Worm (Caenorhabditis elegans): ENCODE data around the gene letm-1.

DNA sequence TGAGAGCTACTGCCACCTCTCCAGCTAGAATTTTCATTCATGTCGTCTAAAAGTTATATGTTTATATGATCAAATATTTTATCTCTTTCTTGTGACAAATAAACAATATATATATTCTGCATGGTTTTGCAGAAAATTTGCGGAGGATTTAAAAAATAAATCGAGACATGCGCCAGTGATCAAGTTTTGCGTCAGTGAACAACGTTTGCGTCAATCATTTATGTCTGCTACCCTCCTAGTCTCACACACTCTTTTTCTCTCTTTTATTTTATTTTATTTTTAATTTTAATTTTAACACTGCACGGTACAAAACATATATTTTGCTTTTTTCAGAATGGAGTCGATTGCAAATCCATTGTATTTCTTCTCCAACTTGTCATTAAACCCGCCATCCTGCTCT is 17.5 kb downstream of the letm-1 start, which contains the start of the genes tag-65 and ccz-1:
- TF ChIP-seq hlh-30 (tag; optimal IDR thresholded peaks at IDR 0.05; ENCODE audit: insufficient read depth) (no peak), pha-4 (tag; optimal IDR thresholded peaks at IDR 0.05) (no peak), dmd-4 (tag; optimal IDR thresholded peaks at IDR 0.05; ENCODE audit: borderline replicate concordance) (no peak), ceh-30 (tag; optimal IDR thresholded peaks at IDR 0.05) (no peak), pag-3 (tag; optimal IDR thresholded peaks at IDR 0.05; ENCODE audit: borderline replicate concordance) (no peak), ahr-1 (tag; optimal IDR thresholded peaks at IDR 0.05) (no peak), nhr-11 (tag; optimal IDR thresholded peaks at IDR 0.05) (no peak)

Measured in whole organism, late embryonic.